Worm (Caenorhabditis elegans) whole organism, late embryonic: ENCODE data around the gene C33D9.13.

Experiments
- C08G9.2 ChIP-seq: sonication (generic microtip); optimal IDR thresholded peaks from 2 replicates; lab custom pipeline; 2016; ENCODE audit warnings: mild to moderate bottlenecking, missing genetic modification characterization, moderate library complexity, missing compliant biosample characterization
- dve-1 ChIP-seq: sonication (generic microtip); optimal IDR thresholded peaks from 2 replicates; lab custom pipeline; 2017; ENCODE audit warnings: antibody characterized with exemption, mild to moderate bottlenecking, missing genetic modification characterization, missing compliant biosample characterization
- ets-4 ChIP-seq: sonication (generic microtip); optimal IDR thresholded peaks from 2 replicates; lab custom pipeline; 2016; ENCODE audit warnings: missing genetic modification characterization, missing compliant biosample characterization
- pha-4 ChIP-seq: fragments of 150-350 bp; optimal IDR thresholded peaks from 2 replicates; lab custom pipeline; 2018; ENCODE audit warnings: missing biosample characterization, missing genetic modification reagents, missing genetic modification characterization
- ref-2 ChIP-seq: sonication (generic microtip); optimal IDR thresholded peaks from 2 replicates; lab custom pipeline; 2016; ENCODE audit warnings: missing genetic modification characterization, missing compliant biosample characterization
- sox-4 ChIP-seq: sonication (generic microtip); optimal IDR thresholded peaks from 2 replicates; lab custom pipeline; 2017; ENCODE audit warnings: mild to moderate bottlenecking, missing genetic modification characterization, inconsistent platforms, missing compliant biosample characterization
- syd-9 ChIP-seq: sonication (generic microtip); optimal IDR thresholded peaks from 2 replicates; lab custom pipeline; 2016; ENCODE audit warnings: mild to moderate bottlenecking, missing genetic modification characterization, moderate library complexity, missing compliant biosample characterization
- ttx-3 ChIP-seq: sonication (generic microtip); optimal IDR thresholded peaks from 2 replicates; lab custom pipeline; 2016; ENCODE audit warnings: missing genetic modification reagents, missing genetic modification characterization, missing compliant biosample characterization
- unc-42 ChIP-seq: sonication (generic microtip); optimal IDR thresholded peaks from 2 replicates; lab custom pipeline; 2016; ENCODE audit warnings: missing genotype, missing genetic modification characterization, missing compliant biosample characterization

ce11 chrIV:8737787-8738186 lies 47.3 kb downstream of the C33D9.13 start, which contains the start of gene F21D5.4:
- TF ChIP-seq ets-4 (tag; lab: Kevin White, UChicago) (no peak), pha-4 (no peak), ref-2 (no peak), unc-42 (tag; lab: Kevin White, UChicago) (no peak), sox-4 (no peak), C08G9.2 (tag; lab: Kevin White, UChicago) (no peak), dve-1 (no peak), ttx-3 (no peak), syd-9 (tag; lab: Kevin White, UChicago) (no peak)
